Worm (Caenorhabditis elegans) whole organism, L3 larva: ENCODE measurements around the gene C44B11.6.

Experiments used
- R02D3.7 ChIP-seq: fragments of 150-350 bp; optimal IDR thresholded peaks from 2 replicates; lab custom pipeline; 2014; ENCODE audit warnings: missing biosample characterization, missing genetic modification characterization
- aly-2 ChIP-seq: fragments of 150-350 bp; optimal IDR thresholded peaks from 2 replicates; lab custom pipeline; 2014; ENCODE audit warnings: missing biosample characterization, missing genetic modification characterization
- ama-1 ChIP-seq: fragments of 150-350 bp; optimal IDR thresholded peaks from 2 replicates; lab custom pipeline; 2018
- ceh-16 ChIP-seq: sonication (generic microtip); optimal IDR thresholded peaks from 2 replicates; lab custom pipeline; 2017; ENCODE audit warnings: missing biosample characterization, missing genetic modification characterization
- ceh-28 ChIP-seq: fragments of 150-350 bp; optimal IDR thresholded peaks from 2 replicates; lab custom pipeline; 2014; ENCODE audit warnings: missing biosample characterization, missing genetic modification reagents, missing genetic modification characterization
- ceh-9 ChIP-seq: sonication (generic microtip); optimal IDR thresholded peaks from 2 replicates; lab custom pipeline; 2018; ENCODE audit warnings: missing biosample characterization, missing genetic modification characterization
- daf-12 ChIP-seq: fragments of 150-350 bp; optimal IDR thresholded peaks from 2 replicates; lab custom pipeline; 2014; ENCODE audit warnings: missing biosample characterization, missing genetic modification reagents, missing genetic modification characterization
- egl-27 ChIP-seq: sonication (generic microtip); optimal IDR thresholded peaks from 4 replicates; lab custom pipeline; 2017; ENCODE audit warnings: missing biosample characterization, missing genetic modification reagents, missing genetic modification characterization
- egl-5 ChIP-seq: fragments of 150-350 bp; optimal IDR thresholded peaks from 2 replicates; lab custom pipeline; 2017; ENCODE audit warnings: missing biosample characterization, missing genetic modification reagents, missing genetic modification characterization, inconsistent platforms
- elt-1 ChIP-seq: fragments of 150-350 bp; optimal IDR thresholded peaks from 2 replicates; lab custom pipeline; 2014; ENCODE audit warnings: missing biosample characterization, missing genetic modification characterization
- elt-3 ChIP-seq, 3 experiments: fragments of 150-350 bp in 1 of 3; sonication (generic microtip) in 2 of 3; optimal IDR thresholded peaks; 2 replicates in 2 of 3; 4 replicates in 1 of 3; lab custom pipeline; 2014 to 2017; ENCODE audit warnings: missing biosample characterization in 3 of 3, missing genetic modification characterization in 3 of 3
- eor-1 ChIP-seq, 2 experiments: fragments of 150-350 bp; optimal IDR thresholded peaks; 2 replicates each; lab custom pipeline; 2014 to 2018; ENCODE audit warnings: missing biosample characterization in 2 of 2, missing genetic modification characterization in 2 of 2
- fkh-10 ChIP-seq: sonication (generic microtip); optimal IDR thresholded peaks from 2 replicates; lab custom pipeline; 2017; ENCODE audit warnings: missing biosample characterization, missing genetic modification reagents, missing genetic modification characterization
- fkh-2 ChIP-seq: fragments of 150-350 bp; optimal IDR thresholded peaks from 2 replicates; lab custom pipeline; 2014; ENCODE audit warnings: missing biosample characterization, missing genetic modification reagents, missing genetic modification characterization
- fos-1 ChIP-seq: fragments of 150-350 bp; optimal IDR thresholded peaks from 2 replicates; lab custom pipeline; 2014; ENCODE audit warnings: missing biosample characterization, missing genetic modification characterization
- hmg-11 ChIP-seq: sonication (generic microtip); optimal IDR thresholded peaks from 2 replicates; lab custom pipeline; 2016; ENCODE audit warnings: missing genetic modification characterization, missing compliant biosample characterization
- jun-1 ChIP-seq: fragments of 150-350 bp; optimal IDR thresholded peaks from 2 replicates; lab custom pipeline; 2014; ENCODE audit warnings: missing biosample characterization, missing genetic modification reagents, missing genetic modification characterization
- lin-15B ChIP-seq: fragments of 150-350 bp; optimal IDR thresholded peaks from 2 replicates; lab custom pipeline; 2014; ENCODE audit warnings: missing biosample characterization, missing genetic modification characterization
- lin-39 ChIP-seq: fragments of 150-350 bp; optimal IDR thresholded peaks from 2 replicates; lab custom pipeline; 2018; ENCODE audit warnings: missing biosample characterization, missing genetic modification reagents, missing genetic modification characterization
- lsy-12 ChIP-seq: sonication (generic microtip); optimal IDR thresholded peaks from 2 replicates; lab custom pipeline; 2016; ENCODE audit warnings: mild to moderate bottlenecking, missing genetic modification characterization, missing compliant biosample characterization
- mdl-1 ChIP-seq: fragments of 150-350 bp; optimal IDR thresholded peaks from 2 replicates; lab custom pipeline; 2014; ENCODE audit warnings: missing biosample characterization, missing genetic modification characterization
- mml-1 ChIP-seq: fragments of 150-350 bp; sonication (generic microtip); optimal IDR thresholded peaks from 3 replicates; lab custom pipeline; 2014; ENCODE audit warnings: missing biosample characterization, missing genetic modification characterization
- nfya-1 ChIP-seq: sonication (generic microtip); optimal IDR thresholded peaks from 2 replicates; lab custom pipeline; 2017; ENCODE audit warnings: missing genetic modification characterization, mild to moderate bottlenecking, missing compliant biosample characterization, antibody characterized with exemption, moderate library complexity; ENCODE audit not compliant: insufficient read depth
- nhr-11 ChIP-seq: fragments of 150-350 bp; optimal IDR thresholded peaks from 2 replicates; lab custom pipeline; 2014; ENCODE audit warnings: missing biosample characterization, missing genetic modification characterization
- nhr-12 ChIP-seq: fragments of 150-350 bp; optimal IDR thresholded peaks from 2 replicates; lab custom pipeline; 2014; ENCODE audit warnings: missing biosample characterization, missing genetic modification characterization
- nhr-237 ChIP-seq: fragments of 150-350 bp; optimal IDR thresholded peaks from 2 replicates; lab custom pipeline; 2014; ENCODE audit warnings: missing biosample characterization, missing genetic modification characterization
- nhr-28 ChIP-seq: fragments of 150-350 bp; optimal IDR thresholded peaks from 2 replicates; lab custom pipeline; 2014; ENCODE audit warnings: missing biosample characterization, missing genetic modification characterization
- nhr-43 ChIP-seq: sonication (generic microtip); optimal IDR thresholded peaks from 2 replicates; lab custom pipeline; 2016; ENCODE audit warnings: mild to moderate bottlenecking, missing genetic modification characterization, missing compliant biosample characterization; ENCODE audit not compliant: poor library complexity, severe bottlenecking
- nhr-67 ChIP-seq: fragments of 150-350 bp; optimal IDR thresholded peaks from 2 replicates; lab custom pipeline; 2014; ENCODE audit warnings: missing biosample characterization, missing genetic modification characterization
- nhr-76 ChIP-seq: fragments of 150-350 bp; sonication (generic microtip); optimal IDR thresholded peaks from 5 replicates; lab custom pipeline; 2014; ENCODE audit warnings: missing biosample characterization, missing genetic modification characterization
- pha-4 ChIP-seq: fragments of 150-350 bp; optimal IDR thresholded peaks from 2 replicates; lab custom pipeline; 2014; ENCODE audit warnings: missing biosample characterization, missing genetic modification reagents, missing genetic modification characterization
- pqm-1 ChIP-seq: fragments of 150-350 bp; optimal IDR thresholded peaks from 2 replicates; lab custom pipeline; 2017; ENCODE audit warnings: missing biosample characterization, missing genetic modification characterization, inconsistent platforms
- sea-2 ChIP-seq: fragments of 150-350 bp; sonication (generic microtip); optimal IDR thresholded peaks from 4 replicates; lab custom pipeline; 2014; ENCODE audit warnings: missing biosample characterization, missing genetic modification reagents, missing genetic modification characterization
- skn-1 ChIP-seq: fragments of 150-350 bp; optimal IDR thresholded peaks from 2 replicates; lab custom pipeline; 2014; ENCODE audit warnings: missing biosample characterization, missing genetic modification characterization
- snpc-4 ChIP-seq: fragments of 150-350 bp; optimal IDR thresholded peaks from 2 replicates; lab custom pipeline; 2014; ENCODE audit warnings: missing biosample characterization, missing genetic modification characterization
- tbx-2 ChIP-seq: sonication (generic microtip); optimal IDR thresholded peaks from 2 replicates; lab custom pipeline; 2016; ENCODE audit warnings: mild to moderate bottlenecking, missing genetic modification characterization, missing compliant biosample characterization
- unc-39 ChIP-seq: sonication (generic microtip); optimal IDR thresholded peaks from 4 replicates; lab custom pipeline; 2017; ENCODE audit warnings: missing biosample characterization, missing genetic modification characterization
- ztf-4 ChIP-seq: fragments of 150-350 bp; optimal IDR thresholded peaks from 2 replicates; lab custom pipeline; 2014; ENCODE audit warnings: missing biosample characterization, missing genetic modification characterization

C44B11.6 gene

ce11 chrIII:3152848-3153247 lies at the start of gene C44B11.6:
C44B11.6 (plus strand) TSS chrIII:3153148.
- TF ChIP-seq sea-2 (GFP tag; lab: Kevin White, UChicago): no peak
- TF ChIP-seq egl-5 (tag; lab: Kevin White, UChicago): no peak
- no peak for TF ChIP-seq pqm-1 (tag; lab: Kevin White, UChicago)
- TF ChIP-seq lin-15B (tag; lab: Kevin White, UChicago): no peak
- TF ChIP-seq nhr-12: no peak
- TF ChIP-seq ceh-16 (tag; lab: Kevin White, UChicago): no peak
- no peak for TF ChIP-seq tbx-2 (tag; lab: Kevin White, UChicago)
- no peak for TF ChIP-seq nhr-67
- TF ChIP-seq unc-39 (tag; lab: Kevin White, UChicago): no peak
- no peak for TF ChIP-seq nhr-43 (tag; lab: Kevin White, UChicago)
- no peak for TF ChIP-seq elt-1 (tag; lab: Kevin White, UChicago)
- no peak for TF ChIP-seq eor-1 (tag; optimal IDR thresholded peaks at IDR 0.05; lab: Kevin White, UChicago)
- no peak for TF ChIP-seq nhr-76
- TF ChIP-seq hmg-11 (tag; lab: Kevin White, UChicago): no peak
- no peak for TF ChIP-seq lsy-12
- TF ChIP-seq snpc-4 (tag; lab: Kevin White, UChicago): no peak
- no peak for TF ChIP-seq ceh-9 (tag; lab: Kevin White, UChicago)
- TF ChIP-seq nhr-28 (tag; lab: Kevin White, UChicago): no peak
- TF ChIP-seq nhr-237 (tag; lab: Kevin White, UChicago): no peak
- TF ChIP-seq ama-1 (lab: Kevin White, UChicago): no peak

ce11 chrIII:3103905-3104360 lies 49.0 kb upstream of the C44B11.6 start, which contains the start of gene Y53G8B.2:
Y53G8B.2 (minus strand) TSS chrIII:3103955.
- TF ChIP-seq nhr-237 (tag; lab: Kevin White, UChicago) (no peak), pha-4 (no peak), elt-3 (tag; optimal IDR thresholded peaks at IDR 0.05; lab: Kevin White, UChicago) (no peak), nhr-76 (no peak), fkh-2 (tag; lab: Kevin White, UChicago) (no peak), jun-1 (no peak), elt-1 (tag; lab: Kevin White, UChicago) (no peak), pqm-1 (tag; lab: Kevin White, UChicago) (no peak), R02D3.7 (tag; lab: Kevin White, UChicago) (no peak), unc-39 (tag; lab: Kevin White, UChicago) (no peak), nhr-11 (tag; lab: Kevin White, UChicago) (no peak), eor-1 (tag; optimal IDR thresholded peaks at IDR 0.05; lab: Kevin White, UChicago) (no peak)
- TF ChIP-seq, all 47 proteins: peak for 0

ce11 chrIII:3104536-3104935 lies 48.4 kb upstream of the C44B11.6 start:
- TF ChIP-seq pqm-1 (tag; lab: Kevin White, UChicago) (peak; percentile 51), nhr-11 (tag; lab: Kevin White, UChicago) (peak; percentile 50), nhr-76 (no peak), pha-4 (peak; percentile 42), nfya-1 (tag; lab: Kevin White, UChicago) (peak; percentile 13), aly-2 (tag; lab: Kevin White, UChicago) (no peak), daf-12 (tag; lab: Kevin White, UChicago) (no peak), nhr-12 (no peak), ztf-4 (tag; lab: Kevin White, UChicago) (no peak)

- no peak for TF ChIP-seq jun-1
- no peak for TF ChIP-seq lsy-12
- TF ChIP-seq fos-1: no peak
- no peak for TF ChIP-seq skn-1 (tag; lab: Kevin White, UChicago)
- TF ChIP-seq egl-5 (tag; lab: Kevin White, UChicago): no peak
- TF ChIP-seq lin-39: no peak
- no peak for TF ChIP-seq mml-1
- TF ChIP-seq snpc-4 (tag; lab: Kevin White, UChicago): no peak
- TF ChIP-seq hmg-11 (tag; lab: Kevin White, UChicago): no peak
- TF ChIP-seq nhr-237 (tag; lab: Kevin White, UChicago): no peak
- TF ChIP-seq ceh-28 (tag; lab: Kevin White, UChicago): no peak
- TF ChIP-seq fkh-2 (tag; lab: Kevin White, UChicago): no peak
- TF ChIP-seq mdl-1 (tag; lab: Kevin White, UChicago): no peak
- TF ChIP-seq ceh-9 (tag; lab: Kevin White, UChicago): no peak
- no peak for TF ChIP-seq daf-12 (tag; lab: Kevin White, UChicago)
- no peak for TF ChIP-seq fkh-10 (GFP tag; lab: Kevin White, UChicago)
- TF ChIP-seq nhr-12: no peak
- no peak for TF ChIP-seq nhr-11 (tag; lab: Kevin White, UChicago)
- no peak for TF ChIP-seq egl-27 (tag; lab: Kevin White, UChicago)
Observed at ce11 chrIII:3105212-3105611, 47.7 kb upstream of the C44B11.6 start.
